Fruit fly (Drosophila melanogaster): ENCODE data around the gene Gart.

The Gart gene

dm6 chr2L:7026988-7027908, 3.5 kb upstream of the Gart start, which contains the start of the genes CG31908 and MME1:
Gene CG31908, minus strand, starts transcription at chr2L:7027389.
Gene MME1, plus strand, starts transcription at chr2L:7027526.
- TF ChIP-seq CG11617 (GFP tag; optimal IDR thresholded peaks at IDR 0.05): peak; percentile 72
- peak; percentile 20 for TF ChIP-seq CG12768 (GFP tag; optimal IDR thresholded peaks at IDR 0.05)
- no peak for TF ChIP-seq cnc (optimal IDR thresholded peaks at IDR 0.05)
- TF ChIP-seq CG1620 (GFP tag; optimal IDR thresholded peaks at IDR 0.05): peak; percentile 42
- peak; percentile 50 for TF ChIP-seq Mnt (GFP tag; optimal IDR thresholded peaks at IDR 0.05)
- TF ChIP-seq CG33017 (tag; optimal IDR thresholded peaks at IDR 0.05): no peak
- TF ChIP-seq Crg-1 (GFP tag; optimal IDR thresholded peaks at IDR 0.05): no peak
- no peak for TF ChIP-seq cic (GFP tag; optimal IDR thresholded peaks at IDR 0.05)
- TF ChIP-seq CG7045 (GFP tag; optimal IDR thresholded peaks at IDR 0.05): peak; percentile 4
- TF ChIP-seq kay (GFP tag; ENCODE audit: borderline replicate concordance): no peak
- TF ChIP-seq CG7101 (tag; optimal IDR thresholded peaks at IDR 0.05): peak; percentile 19
- no peak for TF ChIP-seq toe (GFP tag; optimal IDR thresholded peaks at IDR 0.05)
- no peak for TF ChIP-seq CG5204 (GFP tag; optimal IDR thresholded peaks at IDR 0.05)
- TF ChIP-seq pad (GFP tag; optimal IDR thresholded peaks at IDR 0.05): no peak
- peak; percentile 54 for TF ChIP-seq ovo (GFP tag; optimal IDR thresholded peaks at IDR 0.05)
- no peak for TF ChIP-seq Clk (GFP tag; optimal IDR thresholded peaks at IDR 0.05)
- peak; percentile 5 for TF ChIP-seq CG14711 (tag; optimal IDR thresholded peaks at IDR 0.05)
- peak; percentile 61 for TF ChIP-seq bab1 (GFP tag; optimal IDR thresholded peaks at IDR 0.05)
- peak; percentile 45 for TF ChIP-seq tj (GFP tag; optimal IDR thresholded peaks at IDR 0.05)
- TF ChIP-seq Hr96 (GFP tag; optimal IDR thresholded peaks at IDR 0.05): peak; percentile 45

dm6 chr2L:7026308-7026707, 2.6 kb upstream of the Gart start:
- TF ChIP-seq cic (GFP tag; optimal IDR thresholded peaks at IDR 0.05) (no peak), ovo (GFP tag; optimal IDR thresholded peaks at IDR 0.05) (no peak)

- TF ChIP-seq ovo (GFP tag; optimal IDR thresholded peaks at IDR 0.05) (no peak), CG7045 (GFP tag; optimal IDR thresholded peaks at IDR 0.05) (no peak), CG1620 (GFP tag; optimal IDR thresholded peaks at IDR 0.05) (no peak), tj (GFP tag; optimal IDR thresholded peaks at IDR 0.05) (no peak), bab1 (GFP tag; optimal IDR thresholded peaks at IDR 0.05) (no peak), Hr96 (GFP tag; optimal IDR thresholded peaks at IDR 0.05) (no peak), Mnt (GFP tag; optimal IDR thresholded peaks at IDR 0.05) (no peak), Crg-1 (GFP tag; optimal IDR thresholded peaks at IDR 0.05) (no peak), pad (GFP tag; optimal IDR thresholded peaks at IDR 0.05) (no peak), Clk (GFP tag; optimal IDR thresholded peaks at IDR 0.05) (no peak)
These were observed 1.5 kb upstream of the Gart start for dm6 chr2L:7025247-7025646.

dm6 chr2L:7021382-7021781, 2.3 kb downstream of the Gart start, which contains the start of gene Pcp:
Gene Pcp, plus strand, starts transcription at chr2L:7021682.
- TF ChIP-seq CG14711 (tag; optimal IDR thresholded peaks at IDR 0.05): no peak
- TF ChIP-seq cnc (optimal IDR thresholded peaks at IDR 0.05): no peak
- TF ChIP-seq ovo (GFP tag; optimal IDR thresholded peaks at IDR 0.05): no peak
- no peak for TF ChIP-seq bab1 (GFP tag; optimal IDR thresholded peaks at IDR 0.05)
- no peak for TF ChIP-seq tj (GFP tag; optimal IDR thresholded peaks at IDR 0.05)
- TF ChIP-seq Clk (GFP tag; optimal IDR thresholded peaks at IDR 0.05): no peak
- no peak for TF ChIP-seq Hr96 (GFP tag; optimal IDR thresholded peaks at IDR 0.05)
- TF ChIP-seq Mnt (GFP tag; optimal IDR thresholded peaks at IDR 0.05): no peak
- no peak for TF ChIP-seq pad (GFP tag; optimal IDR thresholded peaks at IDR 0.05)
- TF ChIP-seq cic (GFP tag; optimal IDR thresholded peaks at IDR 0.05): no peak
- no peak for TF ChIP-seq Crg-1 (GFP tag; optimal IDR thresholded peaks at IDR 0.05)

dm6 chr2L:7013157-7013556, 10.5 kb downstream of the Gart start, which contains the start of gene CG43322:
Gene CG43322, plus strand, starts transcription at chr2L:7013396.
- no peak for TF ChIP-seq cic (GFP tag; optimal IDR thresholded peaks at IDR 0.05)
- TF ChIP-seq CG12768 (GFP tag; optimal IDR thresholded peaks at IDR 0.05): no peak
- no peak for TF ChIP-seq cnc (optimal IDR thresholded peaks at IDR 0.05)
- TF ChIP-seq Mnt (GFP tag; optimal IDR thresholded peaks at IDR 0.05): no peak
- TF ChIP-seq Hr96 (GFP tag; optimal IDR thresholded peaks at IDR 0.05): no peak
- no peak for TF ChIP-seq CG7045 (GFP tag; optimal IDR thresholded peaks at IDR 0.05)
- no peak for TF ChIP-seq CG7101 (tag; optimal IDR thresholded peaks at IDR 0.05)
- TF ChIP-seq CG5204 (GFP tag; optimal IDR thresholded peaks at IDR 0.05): no peak
- TF ChIP-seq tj (GFP tag; optimal IDR thresholded peaks at IDR 0.05): no peak
- TF ChIP-seq Crg-1 (GFP tag; optimal IDR thresholded peaks at IDR 0.05): no peak
- TF ChIP-seq bab1 (GFP tag; optimal IDR thresholded peaks at IDR 0.05): no peak

dm6 chr2L:7011962-7012361, 11.7 kb downstream of the Gart start, which contains the start of gene CG43321:
Gene CG43321, plus strand, starts transcription at chr2L:7012262.
- TF ChIP-seq cic (GFP tag; optimal IDR thresholded peaks at IDR 0.05): no peak

- TF ChIP-seq CG11617 (GFP tag; optimal IDR thresholded peaks at IDR 0.05): no peak
- TF ChIP-seq CG5204 (GFP tag; optimal IDR thresholded peaks at IDR 0.05): no peak
- no peak for TF ChIP-seq CG14711 (tag; optimal IDR thresholded peaks at IDR 0.05)
- no peak for TF ChIP-seq Crg-1 (GFP tag; optimal IDR thresholded peaks at IDR 0.05)
- TF ChIP-seq ovo (GFP tag; optimal IDR thresholded peaks at IDR 0.05): no peak
- TF ChIP-seq Mnt (GFP tag; optimal IDR thresholded peaks at IDR 0.05): no peak
- no peak for TF ChIP-seq CG12768 (GFP tag; optimal IDR thresholded peaks at IDR 0.05)
- TF ChIP-seq tj (GFP tag; optimal IDR thresholded peaks at IDR 0.05): no peak
- no peak for TF ChIP-seq toe (GFP tag; optimal IDR thresholded peaks at IDR 0.05)
- no peak for TF ChIP-seq bab1 (GFP tag; optimal IDR thresholded peaks at IDR 0.05)
- no peak for TF ChIP-seq pad (GFP tag; optimal IDR thresholded peaks at IDR 0.05)
- no peak for TF ChIP-seq CG7045 (GFP tag; optimal IDR thresholded peaks at IDR 0.05)
- TF ChIP-seq cnc (optimal IDR thresholded peaks at IDR 0.05): no peak
These were observed 13.2 kb downstream of the Gart start for dm6 chr2L:7010513-7010912.
